Fruit fly (Drosophila melanogaster): ENCODE data around the gene Nnk.

The Nnk gene

dm6 chr3R:17810951-17811706 lies 6.1 kb upstream of the Nnk start, which contains the start of the genes Alg1 and tinc (continued):
- TF ChIP-seq rib (GFP tag; IDR thresholded peaks at IDR 0.05): peak; percentile 42; the same call in 1 of the 2 replicates
- TF ChIP-seq Ada2b (GFP tag; IDR thresholded peaks at IDR 0.05): no peak
- TF ChIP-seq fru (optimal IDR thresholded peaks at IDR 0.05): no peak
- peak; percentile 84 for TF ChIP-seq vvl (GFP tag; IDR thresholded peaks at IDR 0.05)
- TF ChIP-seq BtbVII (GFP tag; optimal IDR thresholded peaks at IDR 0.05): no peak
- peak; percentile 41 for TF ChIP-seq CTCF (GFP tag; optimal IDR thresholded peaks at IDR 0.05)
- peak; percentile 55 for TF ChIP-seq mam (GFP tag; optimal IDR thresholded peaks at IDR 0.05)
- peak; percentile 37 for TF ChIP-seq fd96Cb (tag; optimal IDR thresholded peaks at IDR 0.05)
- peak; percentile 97 for TF ChIP-seq CG17568 (GFP tag; optimal IDR thresholded peaks at IDR 0.05)
- peak; percentile 86 for TF ChIP-seq PHDP (tag; optimal IDR thresholded peaks at IDR 0.05)
- 0 out of 3 replicates have a peak, but pooled peaks have one; percentile 39 for TF ChIP-seq CG16813 (GFP tag; IDR thresholded peaks at IDR 0.05; ENCODE audit: partially characterized antibody)
- TF ChIP-seq YL-1 (GFP tag; optimal IDR thresholded peaks at IDR 0.05): peak; percentile 76
- peak; percentile 36 for TF ChIP-seq BEAF-32 (GFP tag; optimal IDR thresholded peaks at IDR 0.05)
- no peak for TF ChIP-seq CG6654 (GFP tag; optimal IDR thresholded peaks at IDR 0.05)
- TF ChIP-seq Jarid2 (GFP tag; optimal IDR thresholded peaks at IDR 0.05): peak; percentile 91
- no peak for TF ChIP-seq gce (GFP tag; IDR thresholded peaks at IDR 0.05)
- TF ChIP-seq CG34224 (GFP tag; IDR thresholded peaks at IDR 0.05; ENCODE audit: partially characterized antibody): no peak
- TF ChIP-seq CG15269 (tag; optimal IDR thresholded peaks at IDR 0.05): peak; percentile 83
- TF ChIP-seq HHEX (GFP tag; optimal IDR thresholded peaks at IDR 0.05): peak; percentile 16
- no peak for TF ChIP-seq gcm2 (GFP tag; optimal IDR thresholded peaks at IDR 0.05)
- TF ChIP-seq zfh1 (GFP tag; IDR thresholded peaks at IDR 0.05): peak; percentile 58; the same call in 1 of the 3 replicates
- TF ChIP-seq Doc3 (GFP tag; IDR thresholded peaks at IDR 0.05; ENCODE audit: partially characterized antibody): no peak
- TF ChIP-seq CG8359 (GFP tag; optimal IDR thresholded peaks at IDR 0.05; ENCODE audit: borderline replicate concordance): no peak
- peak; percentile 76 for TF ChIP-seq Nf-YC (tag; optimal IDR thresholded peaks at IDR 0.05)
- no peak for TF ChIP-seq CG3407 (GFP tag; optimal IDR thresholded peaks at IDR 0.05)
- TF ChIP-seq CG8281 (tag; optimal IDR thresholded peaks at IDR 0.05): no peak
- TF ChIP-seq Awh (GFP tag; IDR thresholded peaks at IDR 0.05): peak; percentile 25; the same call in 1 of the 2 replicates
- no peak for TF ChIP-seq Dfd (GFP tag; optimal IDR thresholded peaks at IDR 0.05)
- no peak for TF ChIP-seq lov (optimal IDR thresholded peaks at IDR 0.05)
- TF ChIP-seq lov (GFP tag; IDR thresholded peaks at IDR 0.05): no peak; the same call in 2 of the 3 replicates
- TF ChIP-seq CG13123 (GFP tag; optimal IDR thresholded peaks at IDR 0.05): peak; percentile 37
- TF ChIP-seq sr (GFP tag; IDR thresholded peaks at IDR 0.05): no peak
- peak; percentile 56 for TF ChIP-seq CG13775 (GFP tag; optimal IDR thresholded peaks at IDR 0.05)
- no peak for TF ChIP-seq Lpt (GFP tag; optimal IDR thresholded peaks at IDR 0.05)
- TF ChIP-seq CG7357 (GFP tag; IDR thresholded peaks at IDR 0.05): 0 out of 3 replicates have a peak, but pooled peaks have one; percentile 58
- peak; percentile 69 for TF ChIP-seq CG3847 (GFP tag; IDR thresholded peaks at IDR 0.05)
- TF ChIP-seq Rfx (GFP tag; IDR thresholded peaks at IDR 0.05): peak; percentile 58
- TF ChIP-seq gem (tag; optimal IDR thresholded peaks at IDR 0.05): peak; percentile 88
- TF ChIP-seq ken (GFP tag; IDR thresholded peaks at IDR 0.05): peak; percentile 15; the same call in 1 of the 3 replicates
- peak; percentile 51; the same call in 1 of the 2 replicates for TF ChIP-seq CG16779 (GFP tag; IDR thresholded peaks at IDR 0.05)
- TF ChIP-seq Sry-β (GFP tag; optimal IDR thresholded peaks at IDR 0.05): no peak
- peak; percentile 77 for TF ChIP-seq CG12299 (tag; optimal IDR thresholded peaks at IDR 0.05)
- TF ChIP-seq prd (optimal IDR thresholded peaks at IDR 0.05): no peak
- peak; percentile 56 for TF ChIP-seq prd (GFP tag; IDR thresholded peaks at IDR 0.05)
- peak; percentile 53 for TF ChIP-seq E2f1 (GFP tag; IDR thresholded peaks at IDR 0.05)
- TF ChIP-seq Trl (optimal IDR thresholded peaks at IDR 0.05): no peak
- peak; percentile 45 for TF ChIP-seq Trl (GFP tag; optimal IDR thresholded peaks at IDR 0.05)
- no peak for TF ChIP-seq Hr39 (optimal IDR thresholded peaks at IDR 0.05)
- TF ChIP-seq run (tag; optimal IDR thresholded peaks at IDR 0.05): peak; percentile 37
- peak; percentile 53; the same call in 1 of the 2 replicates for TF ChIP-seq CG11085 (GFP tag; IDR thresholded peaks at IDR 0.05)
- TF ChIP-seq tup (GFP tag; optimal IDR thresholded peaks at IDR 0.05): no peak
